Worm (Caenorhabditis elegans): ENCODE results near the gene F22B8.7.
A peak's percentile ranks its signal among the peaks of the same experiment; 100 is the strongest.

Gene F22B8.7

ce11 chrV:16071167-16071566 lies 23.2 kb upstream of the F22B8.7 start, which contains the start of gene nhr-176:
TSS of gene nhr-176 (plus strand) at chrV:16071325.
- TF ChIP-seq nhr-80 (tag; optimal IDR thresholded peaks at IDR 0.05): peak; percentile 38
- no peak for TF ChIP-seq tlf-1 (GFP tag; optimal IDR thresholded peaks at IDR 0.05)

DNA sequence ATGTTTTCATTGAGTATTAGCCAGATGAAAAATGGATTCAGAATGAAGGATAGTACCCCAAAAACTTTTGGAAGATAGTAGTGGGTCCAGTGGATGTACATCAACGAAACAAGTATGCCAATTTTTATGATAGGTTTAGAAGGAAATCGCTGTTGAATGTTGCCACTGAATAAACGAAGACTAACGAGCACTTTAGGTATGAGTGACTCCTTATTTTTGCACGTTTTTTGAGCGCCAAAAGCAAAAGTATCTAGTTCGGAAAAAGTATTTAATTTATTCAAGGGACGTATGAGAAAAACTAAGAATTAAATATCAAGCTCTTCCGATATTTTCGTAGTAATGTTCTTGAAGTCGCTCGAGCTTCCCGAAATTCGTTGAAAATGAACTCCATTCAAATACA lies 20.5 kb upstream of the F22B8.7 start, which contains the start of gene srj-10:
srj-10 (minus strand) TSS at position 101 of the 400 bp plus-strand sequence.
- no peak for TF ChIP-seq sptf-2 (GFP tag; optimal IDR thresholded peaks at IDR 0.05)

- no peak for TF ChIP-seq Y53G8AR.9 (GFP tag; conservative IDR thresholded peaks at IDR 0.05)
- no peak for TF ChIP-seq pbrm-1 (GFP tag; IDR thresholded peaks at IDR 0.05)
- TF ChIP-seq snpc-3.4 (tag; optimal IDR thresholded peaks at IDR 0.05): no peak
- TF ChIP-seq nfya-1 (tag; optimal IDR thresholded peaks at IDR 0.05; ENCODE audit: borderline replicate concordance, insufficient read depth): no peak
- TF ChIP-seq aptf-2 (GFP tag; conservative IDR thresholded peaks at IDR 0.05): no peak
- TF ChIP-seq cebp-1 (GFP tag; IDR thresholded peaks at IDR 0.05): peak; percentile 32; the same call in 1 of the 2 replicates
- TF ChIP-seq cebp-1 (tag; optimal IDR thresholded peaks at IDR 0.05): no peak
- TF ChIP-seq Y53F4B.3 (GFP tag; IDR thresholded peaks at IDR 0.05): no peak
- no peak for TF ChIP-seq rec-8 (tag; optimal IDR thresholded peaks at IDR 0.05)
- no peak for TF ChIP-seq athp-1 (tag; optimal IDR thresholded peaks at IDR 0.05)
- TF ChIP-seq dox-1 (GFP tag; IDR thresholded peaks at IDR 0.05): no peak
- peak; percentile 76 for TF ChIP-seq nhr-80 (tag; optimal IDR thresholded peaks at IDR 0.05)
- TF ChIP-seq B0035.1 (tag; optimal IDR thresholded peaks at IDR 0.05): no peak
These were observed 19.1 kb upstream of the F22B8.7 start, which contains the start of the genes F14H3.12 and srj-29 for ce11 chrV:16075250-16075709. TSS of gene F14H3.12 (minus strand) at chrV:16075323. TSS of gene srj-29 (plus strand) at chrV:16075659.

- TF ChIP-seq nhr-80 (tag; optimal IDR thresholded peaks at IDR 0.05) (peak; percentile 34), efl-1 (GFP tag; optimal IDR thresholded peaks at IDR 0.05) (no peak)
These were observed 14.3 kb upstream of the F22B8.7 start for ce11 chrV:16080039-16080438.

DNA sequence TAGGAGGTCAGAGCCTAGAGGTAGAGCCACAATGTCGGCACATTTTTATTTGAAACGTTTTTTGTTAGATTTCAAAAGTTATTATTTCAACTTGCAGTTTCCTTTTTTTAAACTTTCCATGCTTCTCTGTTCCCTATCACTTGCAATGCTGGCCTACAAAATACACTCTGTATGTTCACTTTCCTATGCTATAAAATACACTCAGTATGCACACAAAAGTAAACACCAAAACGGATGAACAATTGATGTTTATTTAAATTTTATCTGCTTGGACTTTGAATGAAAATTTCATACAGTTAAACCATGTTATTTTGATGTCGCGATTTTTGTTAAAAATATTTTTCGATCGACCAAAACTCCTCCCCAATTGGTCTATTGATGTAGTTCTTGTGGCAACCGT lies 13.7 kb upstream of the F22B8.7 start:
- TF ChIP-seq F52B5.7 (tag; optimal IDR thresholded peaks at IDR 0.05): no peak
- no peak for TF ChIP-seq dpl-1 (GFP tag; optimal IDR thresholded peaks at IDR 0.05)
- no peak for TF ChIP-seq let-526 (GFP tag; IDR thresholded peaks at IDR 0.05)
- TF ChIP-seq sea-2 (GFP tag; IDR thresholded peaks at IDR 0.05): no peak
- TF ChIP-seq atf-7 (tag; optimal IDR thresholded peaks at IDR 0.05): no peak

DNA sequence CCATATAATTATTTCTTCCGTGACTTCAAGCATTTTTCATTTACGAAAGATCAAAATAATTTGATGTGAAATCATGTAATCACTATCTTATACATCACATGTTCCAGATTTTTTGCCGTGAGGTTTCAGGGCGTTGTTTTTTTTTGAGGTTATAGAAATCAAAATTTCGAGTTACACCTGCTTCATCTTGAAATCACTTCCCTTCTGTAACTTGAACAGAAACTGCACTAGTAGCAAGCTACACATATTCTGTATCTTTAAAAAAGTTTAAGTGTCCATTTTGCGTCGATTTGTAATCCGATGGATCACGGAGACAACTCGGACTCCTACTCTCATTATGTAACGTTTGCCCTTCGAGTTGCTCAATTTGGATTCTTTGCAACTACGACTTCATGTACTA lies 3.7 kb upstream of the F22B8.7 start, which contains the start of gene F22B8.3:
F22B8.3 (plus strand) TSS at position 301 of the 400 bp plus-strand sequence.
- TF ChIP-seq hlh-26 (GFP tag; conservative IDR thresholded peaks at IDR 0.05): no peak
- no peak for TF ChIP-seq F33H1.4 (GFP tag; IDR thresholded peaks at IDR 0.05)
- TF ChIP-seq F57C9.4 (tag; optimal IDR thresholded peaks at IDR 0.05): no peak
- no peak for TF ChIP-seq him-1 (tag; optimal IDR thresholded peaks at IDR 0.05)
- no peak for TF ChIP-seq die-1 (tag; optimal IDR thresholded peaks at IDR 0.05)
- no peak for TF ChIP-seq gei-17 (GFP tag; optimal IDR thresholded peaks at IDR 0.05)
- no peak for TF ChIP-seq mel-28 (tag; optimal IDR thresholded peaks at IDR 0.05; ENCODE audit: borderline replicate concordance)
- no peak for TF ChIP-seq lir-1 (GFP tag; conservative IDR thresholded peaks at IDR 0.05)
- no peak for TF ChIP-seq tbx-9 (tag; optimal IDR thresholded peaks at IDR 0.05; ENCODE audit: borderline replicate concordance)
- TF ChIP-seq mes-4 (tag; optimal IDR thresholded peaks at IDR 0.05): no peak
- TF ChIP-seq F22D6.2 (tag; optimal IDR thresholded peaks at IDR 0.05): no peak
- TF ChIP-seq attf-3 (GFP tag; conservative IDR thresholded peaks at IDR 0.05): no peak
- no peak for TF ChIP-seq rcor-1 (GFP tag; IDR thresholded peaks at IDR 0.05)
- TF ChIP-seq F39B2.1 (GFP tag; IDR thresholded peaks at IDR 0.05): no peak
- TF ChIP-seq D2030.7 (GFP tag; IDR thresholded peaks at IDR 0.05): no peak
- TF ChIP-seq C06A6.2 (GFP tag; conservative IDR thresholded peaks at IDR 0.05): no peak
